Fruit fly (Drosophila melanogaster): ENCODE results near the gene CG11722.

CG11722 gene

dm6 chr3R:10028378-10028777 lies 17.0 kb downstream of the CG11722 start:
- no peak for TF ChIP-seq dsf (GFP tag; optimal IDR thresholded peaks at IDR 0.05; ENCODE audit: borderline replicate concordance)
- TF ChIP-seq CG32264 (GFP tag; optimal IDR thresholded peaks at IDR 0.05): no peak
- no peak for TF ChIP-seq usp (GFP tag; optimal IDR thresholded peaks at IDR 0.05)
- TF ChIP-seq sv (GFP tag; optimal IDR thresholded peaks at IDR 0.05): no peak
- TF ChIP-seq h (GFP tag; optimal IDR thresholded peaks at IDR 0.05): no peak

dm6 chr3R:10025050-10025449 lies 20.3 kb downstream of the CG11722 start, which contains the start of gene CG31407:
Gene CG31407 (minus strand): TSS chr3R:10025150.
- TF ChIP-seq Dfd (GFP tag; optimal IDR thresholded peaks at IDR 0.05) (no peak), fru (GFP tag; optimal IDR thresholded peaks at IDR 0.05) (no peak), Rel (GFP tag; optimal IDR thresholded peaks at IDR 0.05) (no peak), Rel (tag; optimal IDR thresholded peaks at IDR 0.05) (no peak), br (GFP tag; optimal IDR thresholded peaks at IDR 0.05) (no peak), dmrt93B (GFP tag; optimal IDR thresholded peaks at IDR 0.05) (no peak), Hnf4 (GFP tag; optimal IDR thresholded peaks at IDR 0.05) (no peak), GATAd (GFP tag; optimal IDR thresholded peaks at IDR 0.05) (no peak), jim (GFP tag; optimal IDR thresholded peaks at IDR 0.05) (no peak), brk (GFP tag; optimal IDR thresholded peaks at IDR 0.05) (no peak), CG32264 (GFP tag; optimal IDR thresholded peaks at IDR 0.05) (no peak), Abd-B (GFP tag; optimal IDR thresholded peaks at IDR 0.05) (no peak), OdsH (GFP tag; optimal IDR thresholded peaks at IDR 0.05) (no peak), pan (optimal IDR thresholded peaks at IDR 0.05) (no peak), lola (GFP tag; optimal IDR thresholded peaks at IDR 0.05) (no peak)

- TF ChIP-seq rgr (GFP tag; optimal IDR thresholded peaks at IDR 0.05) (no peak), fru (GFP tag; optimal IDR thresholded peaks at IDR 0.05) (peak; percentile 13), HLH106 (tag; optimal IDR thresholded peaks at IDR 0.05) (no peak), sage (GFP tag; optimal IDR thresholded peaks at IDR 0.05) (no peak), woc (GFP tag; optimal IDR thresholded peaks at IDR 0.05) (no peak), br (GFP tag; optimal IDR thresholded peaks at IDR 0.05) (peak; percentile 9), h (GFP tag; optimal IDR thresholded peaks at IDR 0.05) (peak; percentile 28)
Measured at dm6 chr3R:10024032-10024712, 21.2 kb downstream of the CG11722 start.

dm6 chr3R:10001174-10001789 lies 44.1 kb downstream of the CG11722 start, which contains the start of gene CG5359:
Gene CG5359 (minus strand): TSS chr3R:10001276.
- TF ChIP-seq foxo (GFP tag; optimal IDR thresholded peaks at IDR 0.05) (peak in 1 of 2 experiments; percentile 3), usp (GFP tag; optimal IDR thresholded peaks at IDR 0.05) (no peak), Rel (GFP tag; optimal IDR thresholded peaks at IDR 0.05) (no peak), Rel (tag; optimal IDR thresholded peaks at IDR 0.05) (peak; percentile 32), Vsx2 (GFP tag; optimal IDR thresholded peaks at IDR 0.05; ENCODE audit: partially characterized antibody) (no peak), CG32264 (GFP tag; optimal IDR thresholded peaks at IDR 0.05) (no peak), br (GFP tag; optimal IDR thresholded peaks at IDR 0.05) (no peak), dmrt93B (GFP tag; optimal IDR thresholded peaks at IDR 0.05) (no peak)

- TF ChIP-seq Sp1 (GFP tag; optimal IDR thresholded peaks at IDR 0.05) (no peak), brk (GFP tag; optimal IDR thresholded peaks at IDR 0.05) (no peak), Hr83 (GFP tag; optimal IDR thresholded peaks at IDR 0.05; ENCODE audit: poor library complexity, severe bottlenecking) (no peak), sv (GFP tag; optimal IDR thresholded peaks at IDR 0.05) (no peak), usp (GFP tag; optimal IDR thresholded peaks at IDR 0.05) (no peak), lola (GFP tag; optimal IDR thresholded peaks at IDR 0.05) (no peak)
Measured at dm6 chr3R:9996689-9997213, 48.6 kb downstream of the CG11722 start, which contains the start of the genes Gr85a and Spn85F. Gene Gr85a (minus strand): TSS chr3R:9996789. Gene Spn85F (plus strand): TSS chr3R:9997163.
